Worm (Caenorhabditis elegans) whole organism, young adult: ENCODE measurements around the gene F52G3.7.

Source experiments
- B0035.1 ChIP-seq: sonication (generic microtip); optimal IDR thresholded peaks from 2 replicates; lab custom pipeline; 2016; ENCODE audit warnings: missing genetic modification characterization, mild to moderate bottlenecking, missing compliant biosample characterization, missing genotype, missing genetic modification reagents
- C06A6.2 ChIP-seq: fragments of 200-800 bp; sonication (Bioruptor generic); conservative IDR thresholded peaks from 2 replicates; pipeline ENCODE4 v1.3.6; 2022; ENCODE audit warnings: missing genetic modification characterization, missing compliant biosample characterization
- C17E4.6 ChIP-seq: fragments of 200-800 bp; sonication (Bioruptor generic); IDR thresholded peaks from 2 replicates; pipeline ENCODE4 v1.3.6; 2022; ENCODE audit warnings: missing genetic modification reagents, missing genetic modification characterization, missing compliant biosample characterization
- F10E7.11 ChIP-seq: sonication (generic microtip); optimal IDR thresholded peaks from 2 replicates; lab custom pipeline; 2017; ENCODE audit warnings: mild to moderate bottlenecking, missing genetic modification characterization, moderate library complexity, missing compliant biosample characterization
- F22D6.2 ChIP-seq: sonication (generic microtip); optimal IDR thresholded peaks from 2 replicates; lab custom pipeline; 2016; ENCODE audit warnings: mild to moderate bottlenecking, missing genetic modification characterization, missing compliant biosample characterization
- F52B5.7 ChIP-seq: sonication (generic microtip); optimal IDR thresholded peaks from 2 replicates; lab custom pipeline; 2016; ENCODE audit warnings: mild to moderate bottlenecking, missing genetic modification characterization, missing compliant biosample characterization
- F57A8.1 ChIP-seq: fragments of 200-800 bp; sonication (Bioruptor generic); optimal IDR thresholded peaks from 2 replicates; lab custom pipeline; 2018; ENCODE audit warnings: mild to moderate bottlenecking, missing genetic modification characterization, moderate library complexity, missing compliant biosample characterization
- T07F8.4 ChIP-seq: sonication (generic microtip); optimal IDR thresholded peaks from 2 replicates; lab custom pipeline; 2016; ENCODE audit warnings: mild to moderate bottlenecking, missing genetic modification characterization, moderate library complexity, missing compliant biosample characterization
- T26A5.8 ChIP-seq: sonication (generic microtip); optimal IDR thresholded peaks from 2 replicates; lab custom pipeline; 2016; ENCODE audit warnings: missing genetic modification characterization, missing compliant biosample characterization
- Y53F4B.3 ChIP-seq: fragments of 200-800 bp; sonication (Bioruptor generic); IDR thresholded peaks from 2 replicates; pipeline ENCODE4 v1.3.6; 2022; ENCODE audit warnings: missing genetic modification reagents, missing genetic modification characterization, missing compliant biosample characterization
- Y95B8A.8 ChIP-seq: fragments of 200-800 bp; sonication (Bioruptor generic); IDR thresholded peaks from 2 replicates; pipeline ENCODE4 v1.3.6; 2022; ENCODE audit warnings: missing genetic modification reagents, missing genetic modification characterization, missing compliant biosample characterization
- ZK185.1 ChIP-seq: sonication (generic microtip); optimal IDR thresholded peaks from 2 replicates; lab custom pipeline; 2016; ENCODE audit warnings: mild to moderate bottlenecking, missing genetic modification characterization, missing compliant biosample characterization; ENCODE audit not compliant: poor library complexity, severe bottlenecking
- aptf-2 ChIP-seq: fragments of 200-800 bp; sonication (Bioruptor generic); conservative IDR thresholded peaks from 2 replicates; pipeline ENCODE4 v1.3.6; 2022; ENCODE audit warnings: missing genetic modification reagents, missing genetic modification characterization, missing compliant biosample characterization
- aptf-3 ChIP-seq: fragments of 200-800 bp; sonication (Bioruptor generic); IDR thresholded peaks from 2 replicates; pipeline ENCODE4 v1.3.6; 2022; ENCODE audit warnings: missing genetic modification characterization, missing compliant biosample characterization
- atf-7 ChIP-seq: sonication (generic microtip); optimal IDR thresholded peaks from 2 replicates; lab custom pipeline; 2017; ENCODE audit warnings: mild to moderate bottlenecking, missing genetic modification characterization, missing compliant biosample characterization
- athp-1 ChIP-seq: sonication (generic microtip); optimal IDR thresholded peaks from 2 replicates; lab custom pipeline; 2017; ENCODE audit warnings: mild to moderate bottlenecking, missing genetic modification characterization, missing compliant biosample characterization
- attf-6 ChIP-seq: fragments of 200-800 bp; sonication (Bioruptor generic); IDR thresholded peaks from 2 replicates; pipeline ENCODE4 v1.3.6; 2022; ENCODE audit warnings: missing genetic modification reagents, missing genetic modification characterization, missing compliant biosample characterization
- bed-2 ChIP-seq: fragments of 200-800 bp; sonication (Bioruptor generic); IDR thresholded peaks from 2 replicates; pipeline ENCODE4 v1.3.6; 2022; ENCODE audit warnings: missing genetic modification reagents, missing genetic modification characterization, missing compliant biosample characterization
- ccch-3 ChIP-seq: fragments of 200-800 bp; sonication (Bioruptor generic); optimal IDR thresholded peaks from 2 replicates; lab custom pipeline; 2018; ENCODE audit warnings: mild to moderate bottlenecking, missing genetic modification characterization, missing compliant biosample characterization
- ceh-79 ChIP-seq: sonication (generic microtip); optimal IDR thresholded peaks from 2 replicates; lab custom pipeline; 2017; ENCODE audit warnings: mild to moderate bottlenecking, missing genetic modification characterization, missing compliant biosample characterization
- chd-7 ChIP-seq: sonication (generic microtip); optimal IDR thresholded peaks from 2 replicates; lab custom pipeline; 2016; ENCODE audit warnings: mild to moderate bottlenecking, missing genetic modification characterization, moderate library complexity, missing compliant biosample characterization
- die-1 ChIP-seq: sonication (generic microtip); optimal IDR thresholded peaks from 2 replicates; lab custom pipeline; 2016; ENCODE audit warnings: missing genotype, mild to moderate bottlenecking, missing genetic modification characterization, missing compliant biosample characterization
- dpff-1 ChIP-seq: sonication (generic microtip); optimal IDR thresholded peaks from 2 replicates; lab custom pipeline; 2017; ENCODE audit warnings: mild to moderate bottlenecking, missing genetic modification characterization, missing compliant biosample characterization
- dpl-1 ChIP-seq: fragments of 150-350 bp; optimal IDR thresholded peaks from 2 replicates; lab custom pipeline; 2014; ENCODE audit warnings: missing biosample characterization, missing genetic modification reagents, missing genetic modification characterization
- efl-1 ChIP-seq: fragments of 150-350 bp; optimal IDR thresholded peaks from 2 replicates; lab custom pipeline; 2014; ENCODE audit warnings: missing biosample characterization, missing genetic modification reagents, missing genetic modification characterization
- egl-18 ChIP-seq: fragments of 200-800 bp; sonication (Bioruptor generic); IDR thresholded peaks from 2 replicates; pipeline ENCODE4 v1.3.6; 2022; ENCODE audit warnings: missing genetic modification reagents, missing genetic modification characterization, missing compliant biosample characterization
- egl-44 ChIP-seq: fragments of 200-800 bp; sonication (Bioruptor generic); IDR thresholded peaks from 2 replicates; pipeline ENCODE4 v1.3.6; 2022; ENCODE audit warnings: missing genetic modification reagents, missing genetic modification characterization, missing compliant biosample characterization
- ets-4 ChIP-seq: fragments of 200-800 bp; sonication (Bioruptor generic); optimal IDR thresholded peaks from 2 replicates; lab custom pipeline; 2018; ENCODE audit warnings: mild to moderate bottlenecking, missing genetic modification characterization, missing compliant biosample characterization
- hmg-1.2 ChIP-seq: fragments of 200-800 bp; sonication (Bioruptor generic); IDR thresholded peaks from 2 replicates; pipeline ENCODE4 v1.3.6; 2022; ENCODE audit warnings: missing genetic modification reagents, missing genetic modification characterization, missing compliant biosample characterization
- hsf-1 ChIP-seq: fragments of 200-800 bp; sonication (Bioruptor generic); IDR thresholded peaks from 2 replicates; pipeline ENCODE4 v1.3.6; 2022; ENCODE audit warnings: missing genetic modification reagents, missing genetic modification characterization, missing compliant biosample characterization
- lin-54 ChIP-seq: fragments of 200-800 bp; sonication (Bioruptor generic); optimal IDR thresholded peaks from 2 replicates; lab custom pipeline; 2018; ENCODE audit warnings: mild to moderate bottlenecking, missing genetic modification characterization, missing compliant biosample characterization
- lir-1 ChIP-seq: fragments of 200-800 bp; sonication (Bioruptor generic); conservative IDR thresholded peaks from 2 replicates; pipeline ENCODE4 v1.3.6; 2022; ENCODE audit warnings: missing genetic modification reagents, missing genetic modification characterization, missing compliant biosample characterization
- lsl-1 ChIP-seq: fragments of 200-800 bp; sonication (Bioruptor generic); optimal IDR thresholded peaks from 2 replicates; lab custom pipeline; 2018; ENCODE audit warnings: mild to moderate bottlenecking, missing genetic modification characterization, moderate library complexity, missing compliant biosample characterization
- lsy-27 ChIP-seq: sonication (generic microtip); optimal IDR thresholded peaks from 2 replicates; lab custom pipeline; 2017; ENCODE audit warnings: missing genetic modification characterization, mild to moderate bottlenecking, missing compliant biosample characterization, antibody characterized with exemption, missing genotype, borderline replicate concordance; ENCODE audit not compliant: insufficient read depth
- madf-6 ChIP-seq: fragments of 200-800 bp; sonication (Bioruptor generic); IDR thresholded peaks from 2 replicates; pipeline ENCODE4 v1.3.6; 2022; ENCODE audit warnings: missing genetic modification reagents, missing genetic modification characterization, missing compliant biosample characterization
- mcd-1 ChIP-seq: fragments of 200-800 bp; sonication (Bioruptor generic); IDR thresholded peaks from 2 replicates; pipeline ENCODE4 v1.3.6; 2022; ENCODE audit warnings: missing genetic modification reagents, missing genetic modification characterization, missing compliant biosample characterization
- mel-28 ChIP-seq: sonication (generic microtip); optimal IDR thresholded peaks from 2 replicates; lab custom pipeline; 2016; ENCODE audit warnings: borderline replicate concordance, mild to moderate bottlenecking, missing genetic modification characterization, missing compliant biosample characterization
- nfya-2 ChIP-seq: fragments of 200-800 bp; sonication (Bioruptor generic); IDR thresholded peaks from 2 replicates; pipeline ENCODE4 v1.3.6; 2022; ENCODE audit warnings: missing genetic modification reagents, missing genetic modification characterization, missing compliant biosample characterization
- nhr-27 ChIP-seq: fragments of 200-800 bp; sonication (Bioruptor generic); optimal IDR thresholded peaks from 2 replicates; lab custom pipeline; 2018; ENCODE audit warnings: mild to moderate bottlenecking, missing genetic modification characterization, moderate library complexity, missing compliant biosample characterization
- repo-1 ChIP-seq: sonication (generic microtip); optimal IDR thresholded peaks from 2 replicates; lab custom pipeline; 2017; ENCODE audit warnings: mild to moderate bottlenecking, missing genetic modification characterization, missing compliant biosample characterization
- sdz-38 ChIP-seq: sonication (generic microtip); optimal IDR thresholded peaks from 2 replicates; lab custom pipeline; 2016; ENCODE audit warnings: missing genotype, missing genetic modification characterization, missing compliant biosample characterization
- snpc-4 ChIP-seq, 5 experiments: fragments of 150-350 bp in 1 of 5; sonication (generic microtip) in 4 of 5; optimal IDR thresholded peaks; 2 replicates each; lab custom pipeline; 2014 to 2018; ENCODE audit warnings: missing genetic modification characterization in 5 of 5, missing biosample characterization in 3 of 5, antibody characterized with exemption in 2 of 5, mild to moderate bottlenecking in 2 of 5, missing compliant biosample characterization in 2 of 5, missing genotype in 2 of 5, moderate library complexity in 2 of 5, missing genetic modification reagents in 1 of 5
- tbx-9 ChIP-seq: sonication (generic microtip); optimal IDR thresholded peaks from 2 replicates; lab custom pipeline; 2016; ENCODE audit warnings: borderline replicate concordance, missing genetic modification characterization, inconsistent platforms, missing compliant biosample characterization
- xnd-1 ChIP-seq: sonication (generic microtip); optimal IDR thresholded peaks from 2 replicates; lab custom pipeline; 2016; ENCODE audit warnings: missing genotype, missing genetic modification reagents, missing genetic modification characterization, missing compliant biosample characterization
- ztf-18 ChIP-seq: sonication (generic microtip); optimal IDR thresholded peaks from 2 replicates; lab custom pipeline; 2016; ENCODE audit warnings: missing genotype, mild to moderate bottlenecking, missing genetic modification characterization, missing compliant biosample characterization
- ztf-26 ChIP-seq: sonication (generic microtip); optimal IDR thresholded peaks from 2 replicates; lab custom pipeline; 2017; ENCODE audit warnings: missing genetic modification characterization, missing compliant biosample characterization

The F52G3.7 gene

DNA sequence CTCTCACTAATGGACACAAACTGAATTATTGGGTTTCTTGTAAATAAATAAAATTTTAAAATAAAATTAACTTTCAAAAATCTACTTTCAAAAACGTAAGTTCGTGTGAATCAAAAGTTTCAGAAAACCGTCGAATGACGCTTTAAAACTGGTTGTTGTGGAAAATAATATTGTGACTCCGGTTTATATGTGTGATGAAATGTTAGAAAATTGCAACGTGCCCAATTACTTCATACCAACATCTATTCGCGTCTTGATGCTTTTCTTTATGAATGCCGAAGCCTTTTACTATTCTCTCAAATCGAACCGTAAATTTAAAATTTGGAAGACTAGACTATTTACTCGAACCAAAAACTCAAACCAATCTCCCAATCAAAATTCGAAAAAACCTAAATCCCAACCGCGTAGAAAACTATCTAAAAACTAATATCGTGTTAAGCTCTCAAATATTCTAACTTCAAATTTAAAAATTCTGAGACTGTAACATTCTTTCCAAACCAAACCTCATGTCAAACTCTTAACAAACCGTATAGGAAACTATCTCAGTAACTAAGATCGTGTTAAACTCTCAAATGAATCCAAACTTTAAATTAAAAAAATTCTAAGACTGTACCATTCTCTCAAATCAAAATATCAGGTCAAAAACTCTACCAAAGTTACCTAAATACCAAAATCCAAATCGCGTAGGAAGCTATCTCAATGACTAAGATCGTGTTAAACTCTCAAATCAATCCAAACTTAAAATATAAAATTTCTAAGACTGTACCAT, 32.3 kb upstream of the F52G3.7 start (continued):
- TF ChIP-seq lsl-1 (GFP tag; lab: Kevin White, UChicago) (no peak), madf-6 (GFP tag; lab: Robert Waterston, UW) (peak; percentile 44; the same call in 1 of the 2 replicates), aptf-3 (GFP tag; lab: Robert Waterston, UW) (peak; percentile 94; the same call in 1 of the 2 replicates), bed-2 (GFP tag; lab: Robert Waterston, UW) (no peak), C17E4.6 (0 out of 2 replicates have a peak, but pooled peaks have one; percentile 28), hsf-1 (peak; percentile 52; the same call in 1 of the 2 replicates), ZK185.1 (no peak), ztf-26 (tag; lab: Kevin White, UChicago) (peak; percentile 73), egl-18 (peak; percentile 76), aptf-2 (GFP tag; lab: Robert Waterston, UW) (peak; percentile 85), die-1 (tag; lab: Kevin White, UChicago) (peak; percentile 2), Y53F4B.3 (peak; percentile 51; the same call in 1 of the 2 replicates), T26A5.8 (tag; lab: Kevin White, UChicago) (no peak), lir-1 (0 out of 2 replicates have a peak, but pooled peaks have one; percentile 7), nfya-2 (peak; percentile 77), T07F8.4 (tag; lab: Kevin White, UChicago) (no peak), attf-6 (GFP tag; lab: Robert Waterston, UW) (peak; percentile 19; the same call in 1 of the 2 replicates), dpl-1 (no peak), mcd-1 (no peak; the same call in 1 of the 2 replicates), ets-4 (no peak), F22D6.2 (no peak), hmg-1.2 (GFP tag; lab: Robert Waterston, UW) (peak; percentile 47; the same call in 1 of the 2 replicates), C06A6.2 (GFP tag; lab: Robert Waterston, UW) (peak; percentile 60; the same call in 1 of the 2 replicates), atf-7 (tag; lab: Kevin White, UChicago) (no peak), ceh-79 (no peak), tbx-9 (tag; lab: Kevin White, UChicago) (no peak), mel-28 (tag; lab: Kevin White, UChicago) (no peak), nhr-27 (tag; lab: Kevin White, UChicago) (no peak), F10E7.11 (tag; lab: Kevin White, UChicago) (peak; percentile 53), F52B5.7 (tag; lab: Kevin White, UChicago) (peak; percentile 75), efl-1 (no peak), lin-54 (GFP tag; lab: Kevin White, UChicago) (peak; percentile 31), F57A8.1 (GFP tag; lab: Kevin White, UChicago) (no peak), xnd-1 (tag; lab: Kevin White, UChicago) (no peak), repo-1 (tag; lab: Kevin White, UChicago) (peak; percentile 16), Y95B8A.8 (peak; percentile 92), egl-44 (GFP tag; lab: Robert Waterston, UW) (peak; percentile 40), lsy-27 (tag; lab: Kevin White, UChicago) (no peak), dpff-1 (tag; lab: Kevin White, UChicago) (no peak), ztf-18 (tag; lab: Kevin White, UChicago) (no peak), ccch-3 (GFP tag; lab: Kevin White, UChicago) (no peak), sdz-38 (tag; lab: Kevin White, UChicago) (no peak), athp-1 (tag; lab: Kevin White, UChicago) (peak; percentile 62), chd-7 (tag; lab: Kevin White, UChicago) (peak; percentile 37), B0035.1 (tag; lab: Kevin White, UChicago) (peak; percentile 44), snpc-4 (GFP tag; optimal IDR thresholded peaks at IDR 0.05; lab: Kevin White, UChicago) (peak; percentile 17), snpc-4 (tag; optimal IDR thresholded peaks at IDR 0.05; lab: Kevin White, UChicago) (no peak)
- TF ChIP-seq, all 124 proteins: peak for 58
